Worm (Caenorhabditis elegans) whole organism, L1 larva: ENCODE data around the gene F38B7.17.

Experiments
- C16A3.4 ChIP-seq: fragments of 150-350 bp; optimal IDR thresholded peaks from 2 replicates; lab custom pipeline; 2014; ENCODE audit warnings: missing biosample characterization, missing genetic modification characterization
- Y116A8C.19 ChIP-seq: sonication (generic microtip); optimal IDR thresholded peaks from 2 replicates; lab custom pipeline; 2016; ENCODE audit warnings: missing compliant biosample characterization, missing genetic modification characterization, borderline replicate concordance
- ama-1 ChIP-seq: fragments of 150-350 bp; optimal IDR thresholded peaks from 2 replicates; lab custom pipeline; 2014
- blmp-1 ChIP-seq: fragments of 150-350 bp; optimal IDR thresholded peaks from 2 replicates; lab custom pipeline; 2014; ENCODE audit warnings: missing biosample characterization, missing genetic modification characterization
- ceh-63 ChIP-seq: fragments of 200-800 bp; sonication (Bioruptor generic); optimal IDR thresholded peaks from 2 replicates; lab custom pipeline; 2018; ENCODE audit warnings: mild to moderate bottlenecking, missing genetic modification characterization, missing compliant biosample characterization
- ceh-90 ChIP-seq: sonication (generic microtip); optimal IDR thresholded peaks from 2 replicates; lab custom pipeline; 2016; ENCODE audit warnings: missing genetic modification characterization, missing compliant biosample characterization
- ces-1 ChIP-seq: fragments of 150-350 bp; optimal IDR thresholded peaks from 2 replicates; lab custom pipeline; 2014; ENCODE audit warnings: missing biosample characterization, missing genetic modification reagents, missing genetic modification characterization
- dpl-1 ChIP-seq, 3 experiments: fragments of 150-350 bp in 2 of 3; sonication (generic microtip) in 1 of 3; optimal IDR thresholded peaks; 2 replicates each; lab custom pipeline; 2014 to 2017; ENCODE audit warnings: missing biosample characterization in 3 of 3, missing genetic modification characterization in 3 of 3, missing genetic modification reagents in 3 of 3
- efl-1 ChIP-seq, 4 experiments: fragments of 150-350 bp; optimal IDR thresholded peaks in 3 of 4; peaks in 1 of 4; 1 replicate in 1 of 4; 2 replicates in 3 of 4; lab custom pipeline; 2014; ENCODE audit warnings: missing biosample characterization in 2 of 4, missing genetic modification characterization in 2 of 4, missing genetic modification reagents in 2 of 4
- efl-3 ChIP-seq: fragments of 200-800 bp; sonication (Bioruptor generic); optimal IDR thresholded peaks from 2 replicates; lab custom pipeline; 2018; ENCODE audit warnings: mild to moderate bottlenecking, missing genetic modification characterization, missing compliant biosample characterization
- egl-13 ChIP-seq: sonication (generic microtip); optimal IDR thresholded peaks from 2 replicates; lab custom pipeline; 2016; ENCODE audit warnings: missing genotype, missing genetic modification reagents, missing genetic modification characterization, missing compliant biosample characterization
- elt-3 ChIP-seq, 6 experiments: fragments of 150-350 bp in 1 of 6; sonication (generic microtip); optimal IDR thresholded peaks; 2 replicates each; lab custom pipeline; 2017 to 2018; ENCODE audit warnings: missing biosample characterization in 6 of 6, missing genetic modification characterization in 6 of 6, inconsistent platforms in 1 of 6
- fkh-10 ChIP-seq: sonication (generic microtip); optimal IDR thresholded peaks from 2 replicates; lab custom pipeline; 2017; ENCODE audit warnings: missing biosample characterization, missing genetic modification reagents, missing genetic modification characterization
- fos-1 ChIP-seq: fragments of 150-350 bp; optimal IDR thresholded peaks from 2 replicates; lab custom pipeline; 2014; ENCODE audit warnings: missing biosample characterization, missing genetic modification characterization
- grh-1 ChIP-seq: fragments of 200-800 bp; sonication (Bioruptor generic); IDR thresholded peaks from 2 replicates; pipeline ENCODE4 v1.3.6; 2022; ENCODE audit warnings: missing genetic modification reagents, missing genetic modification characterization, missing compliant biosample characterization
- hlh-4 ChIP-seq: sonication (generic microtip); optimal IDR thresholded peaks from 2 replicates; lab custom pipeline; 2016; ENCODE audit warnings: mild to moderate bottlenecking, missing genetic modification characterization, missing compliant biosample characterization
- irx-1 ChIP-seq: sonication (generic microtip); optimal IDR thresholded peaks from 2 replicates; lab custom pipeline; 2016; ENCODE audit warnings: missing genetic modification characterization, missing compliant biosample characterization
- jun-1 ChIP-seq: fragments of 150-350 bp; optimal IDR thresholded peaks from 2 replicates; lab custom pipeline; 2014; ENCODE audit warnings: missing biosample characterization, missing genetic modification reagents, missing genetic modification characterization
- lin-14 ChIP-seq: fragments of 200-800 bp; sonication (Bioruptor generic); optimal IDR thresholded peaks from 2 replicates; lab custom pipeline; 2018; ENCODE audit warnings: mild to moderate bottlenecking, missing genetic modification characterization, moderate library complexity, missing compliant biosample characterization
- lin-35 ChIP-seq, 2 experiments: fragments of 150-350 bp; optimal IDR thresholded peaks; 2 replicates each; lab custom pipeline; 2014; ENCODE audit warnings: missing biosample characterization in 2 of 2, missing genetic modification characterization in 2 of 2, missing genetic modification reagents in 2 of 2
- lin-39 ChIP-seq: fragments of 150-350 bp; optimal IDR thresholded peaks from 2 replicates; lab custom pipeline; 2014; ENCODE audit warnings: missing biosample characterization, missing genetic modification reagents, missing genetic modification characterization
- lsy-2 ChIP-seq, 2 experiments: fragments of 150-350 bp; optimal IDR thresholded peaks; 2 replicates each; lab custom pipeline; 2014; ENCODE audit warnings: missing biosample characterization in 2 of 2, missing genetic modification characterization in 2 of 2
- nhr-20 ChIP-seq: sonication (generic microtip); optimal IDR thresholded peaks from 2 replicates; lab custom pipeline; 2016; ENCODE audit warnings: mild to moderate bottlenecking, missing genetic modification characterization, missing compliant biosample characterization
- nhr-237 ChIP-seq: fragments of 150-350 bp; optimal IDR thresholded peaks from 2 replicates; lab custom pipeline; 2014; ENCODE audit warnings: missing biosample characterization, missing genetic modification characterization
- nhr-28 ChIP-seq: fragments of 150-350 bp; optimal IDR thresholded peaks from 2 replicates; lab custom pipeline; 2014; ENCODE audit warnings: missing biosample characterization, missing genetic modification characterization
- nhr-71 ChIP-seq: sonication (generic microtip); optimal IDR thresholded peaks from 2 replicates; lab custom pipeline; 2016; ENCODE audit warnings: mild to moderate bottlenecking, missing genetic modification characterization, moderate library complexity, missing compliant biosample characterization
- nhr-76 ChIP-seq: sonication (generic microtip); optimal IDR thresholded peaks from 2 replicates; lab custom pipeline; 2017; ENCODE audit warnings: missing biosample characterization, missing genetic modification characterization
- nhr-77 ChIP-seq: fragments of 150-350 bp; optimal IDR thresholded peaks from 2 replicates; lab custom pipeline; 2014; ENCODE audit warnings: missing biosample characterization, missing genetic modification characterization
- nhr-84 ChIP-seq: sonication (generic microtip); optimal IDR thresholded peaks from 2 replicates; lab custom pipeline; 2017; ENCODE audit warnings: missing biosample characterization, missing genetic modification characterization
- nhr-85 ChIP-seq: sonication (generic microtip); peaks from one replicate; lab custom pipeline; 2016; ENCODE audit warnings: missing genetic modification characterization, inconsistent platforms, missing compliant biosample characterization
- pag-3 ChIP-seq: sonication (generic microtip); optimal IDR thresholded peaks from 2 replicates; lab custom pipeline; 2017; ENCODE audit warnings: missing genetic modification characterization, mild to moderate bottlenecking, missing compliant biosample characterization, antibody characterized with exemption, borderline replicate concordance; ENCODE audit not compliant: insufficient read depth
- pax-3 ChIP-seq: fragments of 200-800 bp; sonication (Bioruptor generic); optimal IDR thresholded peaks from 2 replicates; lab custom pipeline; 2018; ENCODE audit warnings: mild to moderate bottlenecking, missing genetic modification characterization, moderate library complexity, missing compliant biosample characterization
- pqm-1 ChIP-seq: sonication (generic microtip); optimal IDR thresholded peaks from 3 replicates; lab custom pipeline; 2017; ENCODE audit warnings: missing biosample characterization, missing genetic modification characterization
- sox-4 ChIP-seq: sonication (generic microtip); optimal IDR thresholded peaks from 2 replicates; lab custom pipeline; 2016; ENCODE audit warnings: missing genetic modification characterization, missing compliant biosample characterization
- sptf-1 ChIP-seq: fragments of 150-350 bp; optimal IDR thresholded peaks from 2 replicates; lab custom pipeline; 2014; ENCODE audit warnings: missing biosample characterization, missing genetic modification characterization
- sup-37 ChIP-seq: fragments of 200-800 bp; sonication (Bioruptor generic); optimal IDR thresholded peaks from 2 replicates; lab custom pipeline; 2018; ENCODE audit warnings: mild to moderate bottlenecking, missing genetic modification characterization, missing compliant biosample characterization
- swsn-7 ChIP-seq: sonication (generic microtip); optimal IDR thresholded peaks from 2 replicates; lab custom pipeline; 2016; ENCODE audit warnings: missing genetic modification characterization, missing compliant biosample characterization
- tbx-2 ChIP-seq: sonication (generic microtip); optimal IDR thresholded peaks from 2 replicates; lab custom pipeline; 2016; ENCODE audit warnings: missing genetic modification characterization, missing compliant biosample characterization
- unc-130 ChIP-seq: fragments of 150-350 bp; optimal IDR thresholded peaks from 2 replicates; lab custom pipeline; 2017; ENCODE audit warnings: missing biosample characterization, missing genetic modification characterization, inconsistent platforms
- unc-30 ChIP-seq: sonication (generic microtip); optimal IDR thresholded peaks from 2 replicates; lab custom pipeline; 2017; ENCODE audit warnings: missing biosample characterization, missing genetic modification characterization
- vab-15 ChIP-seq: sonication (generic microtip); optimal IDR thresholded peaks from 2 replicates; lab custom pipeline; 2017; ENCODE audit warnings: missing genotype, mild to moderate bottlenecking, missing genetic modification characterization, missing compliant biosample characterization
- xbp-1 ChIP-seq: sonication (generic microtip); optimal IDR thresholded peaks from 2 replicates; lab custom pipeline; 2016; ENCODE audit warnings: missing genetic modification characterization, missing compliant biosample characterization
- zag-1 ChIP-seq: fragments of 150-350 bp; optimal IDR thresholded peaks from 2 replicates; lab custom pipeline; 2014; ENCODE audit warnings: missing biosample characterization, missing genetic modification characterization

F38B7.17 gene

ce11 chrV:11521448-11521847 is 27.3 kb downstream of the F38B7.17 start, which contains the start of gene pafo-1 (continued):
- TF ChIP-seq egl-13 (tag; lab: Kevin White, UChicago) = peak; percentile 77
- TF ChIP-seq vab-15 (tag; lab: Kevin White, UChicago) = no peak
- TF ChIP-seq ceh-63 (GFP tag; lab: Kevin White, UChicago) = no peak
- TF ChIP-seq fkh-10 = peak; percentile 71
- peak; percentile 90 for TF ChIP-seq swsn-7 (tag; lab: Kevin White, UChicago)
- no peak for TF ChIP-seq nhr-28
- TF ChIP-seq sup-37 (GFP tag; lab: Kevin White, UChicago) = peak; percentile 79
- no peak for TF ChIP-seq zag-1
- peak; percentile 91 to 92 for TF ChIP-seq lsy-2 (tag; optimal IDR thresholded peaks at IDR 0.05; lab: Kevin White, UChicago)
- peak; percentile 84 for TF ChIP-seq lin-14
- peak; percentile 99 for TF ChIP-seq dpl-1 (GFP tag; optimal IDR thresholded peaks at IDR 0.05; lab: Kevin White, UChicago)
- TF ChIP-seq nhr-77 = peak; percentile 60
- TF ChIP-seq pqm-1 (tag; lab: Kevin White, UChicago) = no peak
- TF ChIP-seq nhr-20 = peak; percentile 92
- TF ChIP-seq xbp-1 (tag; lab: Kevin White, UChicago) = peak; percentile 90
- no peak for TF ChIP-seq Y116A8C.19 (tag; lab: Kevin White, UChicago)
- peak; percentile 13 for TF ChIP-seq ama-1 (lab: Kevin White, UChicago)
- TF ChIP-seq pax-3 (tag; lab: Kevin White, UChicago) = peak; percentile 62
- TF ChIP-seq pag-3 = peak; percentile 13
- TF ChIP-seq unc-130 = peak; percentile 91
- no peak for TF ChIP-seq ces-1 (GFP tag; lab: Kevin White, UChicago)
- peak; percentile 82 for TF ChIP-seq C16A3.4 (tag; lab: Kevin White, UChicago)
- peak; percentile 36 for TF ChIP-seq ceh-90 (tag; lab: Kevin White, UChicago)
- TF ChIP-seq irx-1 (tag; lab: Kevin White, UChicago) = peak; percentile 85
- no peak for TF ChIP-seq nhr-84
- TF ChIP-seq nhr-76 (tag; lab: Kevin White, UChicago) = peak; percentile 43
- TF ChIP-seq jun-1 = peak; percentile 88
- TF ChIP-seq lin-39 (tag; lab: Kevin White, UChicago) = peak; percentile 91
- TF ChIP-seq fos-1 (tag; lab: Kevin White, UChicago) = peak; percentile 84
- TF ChIP-seq efl-3 = peak; percentile 47
- peak; percentile 93 for TF ChIP-seq grh-1 (GFP tag; lab: Robert Waterston, UW)
- TF ChIP-seq nhr-71 = peak; percentile 95
- peak; percentile 98 to 99 for TF ChIP-seq efl-1 (optimal IDR thresholded peaks at IDR 0.05; lab: Kevin White, UChicago)
- peak; percentile 99 to 100 for TF ChIP-seq efl-1 (GFP tag; optimal IDR thresholded peaks at IDR 0.05 in 1 of 2; lab: Kevin White, UChicago)
- TF ChIP-seq lin-35 (GFP tag; optimal IDR thresholded peaks at IDR 0.05; lab: Kevin White, UChicago) = peak; percentile 99
- TF ChIP-seq hlh-4 = no peak

ce11 chrV:11520215-11520614 is 28.5 kb downstream of the F38B7.17 start, which contains the start of the genes C55A6.11 and C55A6.7:
Gene C55A6.11, plus strand, starts transcription at chrV:11520515.
Gene C55A6.7, minus strand, starts transcription at chrV:11520530.
- TF ChIP-seq sox-4 (tag; lab: Kevin White, UChicago) (no peak), hlh-4 (no peak), unc-130 (no peak), tbx-2 (tag; lab: Kevin White, UChicago) (no peak), fos-1 (tag; lab: Kevin White, UChicago) (no peak), nhr-237 (tag; lab: Kevin White, UChicago) (no peak), lsy-2 (tag; optimal IDR thresholded peaks at IDR 0.05; lab: Kevin White, UChicago) (no peak), sup-37 (GFP tag; lab: Kevin White, UChicago) (no peak), blmp-1 (tag; lab: Kevin White, UChicago) (no peak), lin-35 (GFP tag; optimal IDR thresholded peaks at IDR 0.05; lab: Kevin White, UChicago) (no peak), sptf-1 (tag; lab: Kevin White, UChicago) (no peak), Y116A8C.19 (tag; lab: Kevin White, UChicago) (no peak), efl-3 (no peak), nhr-85 (tag; lab: Kevin White, UChicago) (no peak), unc-30 (tag; lab: Kevin White, UChicago) (no peak), zag-1 (no peak), pag-3 (no peak), elt-3 (tag; optimal IDR thresholded peaks at IDR 0.05; lab: Kevin White, UChicago) (no peak)
